Worm (Caenorhabditis elegans) whole organism, L4 larva: ENCODE data around the gene rep-1.

Experiments
- ZK337.2 ChIP-seq: fragments of 200-800 bp; sonication (Bioruptor generic); IDR thresholded peaks from 2 replicates; pipeline ENCODE4 v1.3.6; 2022; ENCODE audit warnings: missing genetic modification reagents, missing genetic modification characterization, missing compliant biosample characterization
- aha-1 ChIP-seq: fragments of 150-350 bp; peaks from one replicate; lab custom pipeline; 2014; ENCODE audit warnings: missing biosample characterization, missing genetic modification characterization
- daf-16 ChIP-seq, 3 experiments: sonication (generic microtip); optimal IDR thresholded peaks; 2 replicates each; lab custom pipeline; 2016 to 2017; ENCODE audit warnings: missing genetic modification characterization in 3 of 3, missing genetic modification reagents in 3 of 3, mild to moderate bottlenecking in 2 of 3, missing compliant biosample characterization in 2 of 3, missing biosample characterization in 1 of 3, moderate library complexity in 1 of 3
- dmd-6 ChIP-seq: fragments of 200-800 bp; sonication (Bioruptor generic); IDR thresholded peaks from 2 replicates; pipeline ENCODE4 v1.3.6; 2022; ENCODE audit warnings: missing genetic modification reagents, missing genetic modification characterization, missing compliant biosample characterization
- dpl-1 ChIP-seq: fragments of 150-350 bp; optimal IDR thresholded peaks from 2 replicates; lab custom pipeline; 2014; ENCODE audit warnings: missing biosample characterization, missing genetic modification reagents, missing genetic modification characterization
- egl-43 ChIP-seq: fragments of 200-800 bp; sonication (Bioruptor generic); IDR thresholded peaks from 2 replicates; pipeline ENCODE4 v1.3.6; 2022; ENCODE audit warnings: missing genetic modification reagents, missing genetic modification characterization, missing compliant biosample characterization
- jun-1 ChIP-seq: fragments of 150-350 bp; optimal IDR thresholded peaks from 2 replicates; lab custom pipeline; 2014; ENCODE audit warnings: missing biosample characterization, missing genetic modification reagents, missing genetic modification characterization
- lin-29 ChIP-seq: fragments of 200-800 bp; sonication (Bioruptor generic); IDR thresholded peaks from 2 replicates; pipeline ENCODE4 v1.3.6; 2022; ENCODE audit warnings: missing genetic modification reagents, missing genetic modification characterization, missing compliant biosample characterization
- lir-3 ChIP-seq: sonication (generic microtip); optimal IDR thresholded peaks from 2 replicates; lab custom pipeline; 2016; ENCODE audit warnings: mild to moderate bottlenecking, missing genetic modification characterization, missing compliant biosample characterization
- lsy-2 ChIP-seq, 2 experiments: fragments of 150-350 bp in 1 of 2; sonication (generic microtip) in 1 of 2; optimal IDR thresholded peaks; 2 replicates each; lab custom pipeline; 2014 to 2017; ENCODE audit warnings: missing biosample characterization in 2 of 2, missing genetic modification characterization in 2 of 2
- nhr-237 ChIP-seq: sonication (generic microtip); optimal IDR thresholded peaks from 2 replicates; lab custom pipeline; 2017; ENCODE audit warnings: missing biosample characterization, missing genetic modification characterization
- rbr-2 ChIP-seq: sonication (generic microtip); optimal IDR thresholded peaks from 2 replicates; lab custom pipeline; 2016; ENCODE audit warnings: missing genotype, missing genetic modification characterization, missing compliant biosample characterization
- unc-130 ChIP-seq: sonication (generic microtip); optimal IDR thresholded peaks from 2 replicates; lab custom pipeline; 2016; ENCODE audit warnings: missing genetic modification reagents, missing genetic modification characterization, missing compliant biosample characterization

ce11 chrIII:1570006-1570405 is at the start of gene rep-1:
- no peak for TF ChIP-seq nhr-237 (tag; lab: Kevin White, UChicago)
- no peak for TF ChIP-seq egl-43
- no peak for TF ChIP-seq lin-29 (GFP tag; lab: Robert Waterston, UW)
- no peak for TF ChIP-seq daf-16 (GFP tag; optimal IDR thresholded peaks at IDR 0.05; lab: Kevin White, UChicago)
- no peak for TF ChIP-seq daf-16 (tag; optimal IDR thresholded peaks at IDR 0.05; lab: Kevin White, UChicago)
- no peak for TF ChIP-seq lir-3 (tag; lab: Kevin White, UChicago)
- TF ChIP-seq unc-130 (GFP tag; lab: Kevin White, UChicago): no peak
- TF ChIP-seq ZK337.2 (GFP tag; lab: Robert Waterston, UW): no peak
- TF ChIP-seq dmd-6 (GFP tag; lab: Robert Waterston, UW): no peak
- no peak for TF ChIP-seq lsy-2 (tag; optimal IDR thresholded peaks at IDR 0.05; lab: Kevin White, UChicago)
- no peak for TF ChIP-seq dpl-1 (GFP tag; lab: Kevin White, UChicago)
- TF ChIP-seq aha-1: no peak
- TF ChIP-seq rbr-2 (tag; lab: Kevin White, UChicago): no peak
- no peak for TF ChIP-seq jun-1
